Fruit fly (Drosophila melanogaster): Measurements from ENCODE around the gene ND-51.
A peak's percentile ranks its signal among the peaks of the same experiment; 100 is the strongest.

ND-51 gene

dm6 chr2L:6092300-6092699, 29.7 kb upstream of the ND-51 start (continued):
- TF ChIP-seq CG13624 (GFP tag; optimal IDR thresholded peaks at IDR 0.05), result peak; percentile 26
- TF ChIP-seq Trl (optimal IDR thresholded peaks at IDR 0.05), result peak in 1 of 2 experiments; percentile 11
- TF ChIP-seq Trl (GFP tag; optimal IDR thresholded peaks at IDR 0.05), result no peak
- TF ChIP-seq CG7271 (tag; optimal IDR thresholded peaks at IDR 0.05), result peak; percentile 11
- peak; percentile 39 for TF ChIP-seq nerfin-1 (tag; optimal IDR thresholded peaks at IDR 0.05)
- TF ChIP-seq pros (GFP tag; optimal IDR thresholded peaks at IDR 0.05), result peak; percentile 98
- TF ChIP-seq gce (GFP tag; IDR thresholded peaks at IDR 0.05), result 0 out of 3 replicates have a peak, but pooled peaks have one; percentile 40
- no peak for TF ChIP-seq CG7745 (tag; optimal IDR thresholded peaks at IDR 0.05)
- TF ChIP-seq kni (GFP tag; optimal IDR thresholded peaks at IDR 0.05), result peak; percentile 65
- no peak for TF ChIP-seq Dref (GFP tag; IDR thresholded peaks at IDR 0.05)
- peak; percentile 73; the same call in 2 of the 3 replicates for TF ChIP-seq z (GFP tag; IDR thresholded peaks at IDR 0.05)
- TF ChIP-seq CG6683 (GFP tag; optimal IDR thresholded peaks at IDR 0.05), result no peak
- TF ChIP-seq seq (GFP tag; IDR thresholded peaks at IDR 0.05), result peak; percentile 65; the same call in 1 of the 2 replicates
- TF ChIP-seq scrt (GFP tag; optimal IDR thresholded peaks at IDR 0.05), result peak; percentile 23
- no peak for TF ChIP-seq CG1233 (GFP tag; optimal IDR thresholded peaks at IDR 0.05)
- TF ChIP-seq CG34376 (GFP tag; optimal IDR thresholded peaks at IDR 0.05), result peak; percentile 34

DNA sequence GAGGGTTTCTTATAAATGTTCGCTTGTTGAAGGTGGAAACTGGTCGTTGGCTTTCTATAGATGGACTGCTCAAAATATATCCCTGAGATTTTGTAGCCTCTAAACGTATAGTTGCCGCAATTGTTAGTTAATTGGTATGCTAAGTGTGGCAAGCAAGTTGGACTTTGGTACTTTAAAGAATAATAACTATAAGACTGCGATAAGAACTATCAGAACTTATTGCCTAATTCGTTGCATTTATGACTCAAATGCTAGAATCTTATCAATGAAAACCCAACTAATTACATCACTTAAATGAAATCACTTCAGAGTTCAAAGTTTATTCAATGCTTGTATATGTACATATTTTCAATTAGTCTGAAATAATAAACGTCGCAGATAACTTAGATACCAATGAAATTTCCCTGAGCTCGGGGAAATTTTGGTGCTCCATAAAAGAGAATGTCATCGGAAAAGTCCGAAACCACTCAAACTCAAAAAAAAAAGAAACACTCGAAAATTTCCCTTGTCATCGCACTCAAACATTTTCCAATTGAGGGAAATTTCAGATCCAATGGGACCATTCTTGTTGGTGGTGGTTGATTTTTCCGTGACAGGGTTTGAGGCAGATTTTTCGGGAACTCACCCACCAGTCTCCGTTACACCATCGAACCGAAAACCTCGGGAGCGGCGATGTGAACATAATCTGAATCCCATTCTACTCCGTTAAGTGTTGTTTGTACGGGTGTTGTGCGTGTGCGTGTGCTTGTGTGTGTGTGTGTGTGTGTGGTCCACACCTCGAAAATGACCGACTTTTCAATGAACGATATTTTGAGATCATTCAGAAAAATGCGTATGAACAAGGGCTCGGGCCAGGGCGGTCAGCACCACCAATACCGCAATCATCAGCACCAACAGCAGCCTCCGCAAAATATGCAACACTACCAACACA, 28.5 kb upstream of the ND-51 start, which contains the start of gene CG45075:
Gene CG45075 (plus strand): TSS at position 627 of the 931 bp plus-strand sequence.
- no peak for TF ChIP-seq CG10321 (GFP tag; IDR thresholded peaks at IDR 0.05)
- no peak for TF ChIP-seq CHES-1-like (GFP tag; optimal IDR thresholded peaks at IDR 0.05)
- no peak for TF ChIP-seq exex (tag; optimal IDR thresholded peaks at IDR 0.05)
- TF ChIP-seq Ets65A (GFP tag), result no peak
- no peak for TF ChIP-seq hbn (GFP tag; IDR thresholded peaks at IDR 0.05; ENCODE audit: partially characterized antibody)
- no peak for TF ChIP-seq tio (GFP tag; optimal IDR thresholded peaks at IDR 0.05)
- TF ChIP-seq CG5180 (GFP tag; optimal IDR thresholded peaks at IDR 0.05), result peak; percentile 94
- no peak for TF ChIP-seq CG4424 (GFP tag; optimal IDR thresholded peaks at IDR 0.05)
- TF ChIP-seq CG11093 (GFP tag; IDR thresholded peaks at IDR 0.05), result no peak
- TF ChIP-seq ken (GFP tag; IDR thresholded peaks at IDR 0.05), result no peak
- no peak for TF ChIP-seq CG18262 (tag; optimal IDR thresholded peaks at IDR 0.05)
- TF ChIP-seq grn (GFP tag; optimal IDR thresholded peaks at IDR 0.05), result no peak
- TF ChIP-seq Sry-β (GFP tag; optimal IDR thresholded peaks at IDR 0.05), result no peak
- no peak for TF ChIP-seq Usf (GFP tag; optimal IDR thresholded peaks at IDR 0.05)
- no peak for TF ChIP-seq CG14965 (GFP tag; optimal IDR thresholded peaks at IDR 0.05; ENCODE audit: borderline replicate concordance)
- TF ChIP-seq BtbVII (GFP tag; optimal IDR thresholded peaks at IDR 0.05), result no peak
- TF ChIP-seq Bgb (GFP tag; IDR thresholded peaks at IDR 0.05; ENCODE audit: partially characterized antibody), result no peak; the same call in 1 of the 2 replicates
- TF ChIP-seq Sin3A (optimal IDR thresholded peaks at IDR 0.05), result no peak
- TF ChIP-seq dysf (GFP tag; IDR thresholded peaks at IDR 0.05), result no peak
- TF ChIP-seq CG17186 (GFP tag; optimal IDR thresholded peaks at IDR 0.05), result no peak
- TF ChIP-seq lov (optimal IDR thresholded peaks at IDR 0.05), result no peak
- no peak for TF ChIP-seq lov (GFP tag; IDR thresholded peaks at IDR 0.05)
- 0 out of 2 replicates have a peak, but pooled peaks have one; percentile 25 for TF ChIP-seq seq (GFP tag; IDR thresholded peaks at IDR 0.05)
- no peak for TF ChIP-seq CG8359 (GFP tag; optimal IDR thresholded peaks at IDR 0.05; ENCODE audit: borderline replicate concordance)
- TF ChIP-seq Lim3 (GFP tag; IDR thresholded peaks at IDR 0.05), result no peak
- TF ChIP-seq CG7357 (GFP tag; IDR thresholded peaks at IDR 0.05), result no peak
- TF ChIP-seq YL-1 (GFP tag; optimal IDR thresholded peaks at IDR 0.05), result no peak
- no peak for TF ChIP-seq CG9727 (GFP tag; optimal IDR thresholded peaks at IDR 0.05)
- TF ChIP-seq p53 (GFP tag; optimal IDR thresholded peaks at IDR 0.05), result no peak
- TF ChIP-seq chn (GFP tag; optimal IDR thresholded peaks at IDR 0.05), result peak; percentile 37
- TF ChIP-seq CG42726 (GFP tag; IDR thresholded peaks at IDR 0.05; ENCODE audit: partially characterized antibody), result 0 out of 2 replicates have a peak, but pooled peaks have one; percentile 51
- TF ChIP-seq CG4282 (GFP tag; optimal IDR thresholded peaks at IDR 0.05), result no peak
- TF ChIP-seq Ets97D (GFP tag; optimal IDR thresholded peaks at IDR 0.05), result peak; percentile 6
- peak; percentile 64; the same call in 1 of the 2 replicates for TF ChIP-seq vvl (GFP tag; IDR thresholded peaks at IDR 0.05)
